Fruit fly (Drosophila melanogaster) whole organism, pupa: ENCODE results near the gene CG14434.

ENCODE experiments used
- CG10348 ChIP-seq: fragments of 200-800 bp; sonication (Bioruptor generic); IDR thresholded peaks from 2 replicates; pipeline ENCODE4 v1.3.6; 2022; ENCODE audit warnings: missing biosample characterization, missing genetic modification characterization
- CG12605 ChIP-seq: fragments of 200-800 bp; sonication (Bioruptor generic); IDR thresholded peaks from 2 replicates; pipeline ENCODE4 v1.3.6; 2022; ENCODE audit warnings: missing biosample characterization, missing genetic modification characterization
- CG13204 ChIP-seq: fragments of 200-800 bp; sonication (Bioruptor generic); optimal IDR thresholded peaks from 2 replicates; lab custom pipeline; 2018; ENCODE audit warnings: missing biosample characterization, mild to moderate bottlenecking, missing genetic modification characterization, moderate library complexity
- CG14655 ChIP-seq: fragments of 200-800 bp; sonication (Bioruptor generic); optimal IDR thresholded peaks from 3 replicates; lab custom pipeline; 2017; ENCODE audit warnings: mild to moderate bottlenecking, missing biosample characterization, missing genetic modification reagents, missing genetic modification characterization
- CG15710 ChIP-seq: fragments of 200-800 bp; sonication (Bioruptor generic); optimal IDR thresholded peaks from 2 replicates; lab custom pipeline; 2018; ENCODE audit warnings: missing biosample characterization, mild to moderate bottlenecking, missing genetic modification characterization, moderate library complexity
- CG17806 ChIP-seq: fragments of 200-800 bp; sonication (Bioruptor generic); optimal IDR thresholded peaks from 2 replicates; lab custom pipeline; 2018; ENCODE audit warnings: missing biosample characterization, mild to moderate bottlenecking, missing genetic modification characterization, moderate library complexity
- CG32121 ChIP-seq: fragments of 200-800 bp; sonication (Bioruptor generic); IDR thresholded peaks from 2 replicates; pipeline ENCODE4 v1.3.6; 2022; ENCODE audit warnings: missing biosample characterization, missing genetic modification characterization
- CG34367 ChIP-seq: fragments of 200-800 bp; sonication (Bioruptor generic); optimal IDR thresholded peaks from 2 replicates; lab custom pipeline; 2018; ENCODE audit warnings: missing biosample characterization, mild to moderate bottlenecking, missing genetic modification characterization
- CG4496 ChIP-seq: fragments of 200-800 bp; sonication (Bioruptor generic); IDR thresholded peaks from 3 replicates; pipeline ENCODE4 v1.3.6; 2022; ENCODE audit warnings: missing biosample characterization, missing genetic modification characterization
- CG8159 ChIP-seq: fragments of 200-800 bp; sonication (Bioruptor generic); optimal IDR thresholded peaks from 3 replicates; lab custom pipeline; 2018; ENCODE audit warnings: missing biosample characterization, mild to moderate bottlenecking, missing genetic modification characterization, moderate library complexity
- CG8301 ChIP-seq: fragments of 200-800 bp; sonication (Bioruptor generic); optimal IDR thresholded peaks from 2 replicates; lab custom pipeline; 2018; ENCODE audit warnings: missing biosample characterization, mild to moderate bottlenecking, missing genetic modification characterization
- CG9948 ChIP-seq: fragments of 200-800 bp; sonication (Bioruptor generic); optimal IDR thresholded peaks from 2 replicates; lab custom pipeline; 2018; ENCODE audit warnings: missing biosample characterization, mild to moderate bottlenecking, missing genetic modification characterization, moderate library complexity
- D1 ChIP-seq: fragments of 200-800 bp; sonication (Bioruptor generic); optimal IDR thresholded peaks from 2 replicates; lab custom pipeline; 2018; ENCODE audit warnings: missing biosample characterization, mild to moderate bottlenecking, missing genetic modification characterization, moderate library complexity
- EcR ChIP-seq: fragments of 200-800 bp; sonication (Bioruptor generic); optimal IDR thresholded peaks from 3 replicates; lab custom pipeline; 2019; ENCODE audit warnings: missing biosample characterization, missing genetic modification characterization, mild to moderate bottlenecking, moderate library complexity, missing genetic modification reagents
- Ets98B ChIP-seq: fragments of 200-800 bp; sonication (Bioruptor generic); IDR thresholded peaks from 2 replicates; pipeline ENCODE4 v1.3.6; 2022; ENCODE audit warnings: missing biosample characterization, missing genetic modification characterization
- Pif1A ChIP-seq: fragments of 200-800 bp; sonication (Bioruptor generic); optimal IDR thresholded peaks from 3 replicates; lab custom pipeline; 2016; ENCODE audit warnings: missing biosample characterization, missing genetic modification characterization
- Pif1B ChIP-seq: fragments of 200-800 bp; sonication (Bioruptor generic); optimal IDR thresholded peaks from 3 replicates; lab custom pipeline; 2016; ENCODE audit warnings: missing biosample characterization, missing genetic modification characterization
- Snoo ChIP-seq: fragments of 200-800 bp; sonication (Bioruptor generic); optimal IDR thresholded peaks from 3 replicates; lab custom pipeline; 2017; ENCODE audit warnings: missing biosample characterization, mild to moderate bottlenecking, missing genetic modification characterization, inconsistent platforms
- fd96Ca ChIP-seq: fragments of 200-800 bp; sonication (Bioruptor generic); IDR thresholded peaks from 3 replicates; pipeline ENCODE4 v1.3.6; 2022; ENCODE audit warnings: missing biosample characterization, missing genetic modification characterization
- gl ChIP-seq: fragments of 200-800 bp; sonication (Bioruptor generic); optimal IDR thresholded peaks from 2 replicates; lab custom pipeline; 2018; ENCODE audit warnings: missing biosample characterization, mild to moderate bottlenecking, missing genetic modification characterization
- rn ChIP-seq: fragments of 200-800 bp; sonication (Bioruptor generic); IDR thresholded peaks from 2 replicates; pipeline ENCODE4 v1.3.6; 2022; ENCODE audit warnings: missing biosample characterization, missing genetic modification characterization

CG14434 gene

DNA sequence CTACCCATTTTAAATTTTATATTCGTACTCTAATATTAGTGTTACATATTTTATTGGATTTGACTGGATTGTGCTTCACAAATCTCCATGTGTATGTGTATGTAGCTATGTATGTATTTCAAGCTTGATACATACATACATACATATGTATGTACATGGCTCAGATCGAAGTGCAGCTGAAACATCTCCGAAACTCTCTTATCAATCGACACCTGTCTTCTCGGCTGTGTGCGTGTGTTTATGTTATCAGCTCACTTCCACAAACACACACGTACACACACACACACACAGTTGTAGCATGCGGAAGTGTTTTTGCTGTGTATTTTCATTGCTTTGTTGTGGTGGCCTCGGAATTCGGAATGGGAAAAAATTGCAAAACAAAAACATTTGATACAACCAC, 7.7 kb downstream of the CG14434 start:
- TF ChIP-seq CG10348: no peak
- no peak for TF ChIP-seq D1 (tag; lab: Kevin White, UChicago)

DNA sequence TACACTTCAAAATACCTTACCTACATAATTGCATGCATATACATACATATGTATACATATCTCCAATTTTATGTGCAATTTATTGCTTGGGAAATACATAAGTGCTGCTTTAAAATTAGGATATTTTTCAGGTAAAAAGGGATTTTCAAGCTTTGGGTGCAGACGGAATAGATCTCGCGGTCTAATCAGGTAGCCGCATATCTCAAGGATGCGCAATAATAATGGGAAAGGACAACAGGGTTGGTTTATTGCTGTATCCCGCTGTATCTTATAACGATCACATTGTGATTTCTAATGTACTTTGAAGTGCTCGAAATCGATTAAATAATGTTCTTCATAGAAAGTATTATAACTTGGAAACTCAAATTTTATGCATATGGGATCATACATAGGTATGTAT, 9.3 kb downstream of the CG14434 start:
- TF ChIP-seq D1 (tag; lab: Kevin White, UChicago) (no peak), CG8301 (no peak), Pif1B (GFP tag; lab: Kevin White, UChicago) (no peak)

DNA sequence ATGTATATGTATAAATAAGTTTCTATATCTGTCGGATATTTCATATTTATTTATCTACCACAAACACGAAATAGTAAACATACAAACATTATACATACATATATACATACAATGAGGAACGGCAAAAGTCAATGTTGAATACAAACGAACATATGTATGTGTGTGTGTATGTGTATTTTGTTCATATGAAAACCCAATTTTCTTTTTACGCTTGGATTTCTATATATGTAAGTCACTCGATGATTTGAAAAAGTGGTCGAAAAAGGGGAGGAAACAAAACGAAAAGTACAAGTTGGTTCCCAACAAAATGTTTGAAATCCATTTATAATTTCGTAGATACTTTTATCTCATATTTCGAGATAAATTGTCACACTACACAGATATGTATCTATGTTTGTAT, 9.7 kb downstream of the CG14434 start:
- TF ChIP-seq Ets98B (GFP tag; lab: Robert Waterston, UW) (no peak), Snoo (no peak), CG14655 (GFP tag; lab: Kevin White, UChicago) (no peak), D1 (tag; lab: Kevin White, UChicago) (no peak), gl (no peak), Pif1A (GFP tag; lab: Kevin White, UChicago) (no peak), EcR (no peak), CG9948 (tag; lab: Kevin White, UChicago) (no peak), CG12605 (GFP tag; lab: Robert Waterston, UW) (no peak), CG8301 (no peak), fd96Ca (GFP tag; lab: Robert Waterston, UW) (no peak), Pif1B (GFP tag; lab: Kevin White, UChicago) (no peak), CG8159 (tag; lab: Kevin White, UChicago) (no peak), CG15710 (tag; lab: Kevin White, UChicago) (no peak), CG10348 (no peak), rn (no peak), CG13204 (GFP tag; lab: Kevin White, UChicago) (no peak), CG17806 (tag; lab: Kevin White, UChicago) (no peak), CG32121 (no peak), CG4496 (GFP tag; lab: Robert Waterston, UW) (no peak)

DNA sequence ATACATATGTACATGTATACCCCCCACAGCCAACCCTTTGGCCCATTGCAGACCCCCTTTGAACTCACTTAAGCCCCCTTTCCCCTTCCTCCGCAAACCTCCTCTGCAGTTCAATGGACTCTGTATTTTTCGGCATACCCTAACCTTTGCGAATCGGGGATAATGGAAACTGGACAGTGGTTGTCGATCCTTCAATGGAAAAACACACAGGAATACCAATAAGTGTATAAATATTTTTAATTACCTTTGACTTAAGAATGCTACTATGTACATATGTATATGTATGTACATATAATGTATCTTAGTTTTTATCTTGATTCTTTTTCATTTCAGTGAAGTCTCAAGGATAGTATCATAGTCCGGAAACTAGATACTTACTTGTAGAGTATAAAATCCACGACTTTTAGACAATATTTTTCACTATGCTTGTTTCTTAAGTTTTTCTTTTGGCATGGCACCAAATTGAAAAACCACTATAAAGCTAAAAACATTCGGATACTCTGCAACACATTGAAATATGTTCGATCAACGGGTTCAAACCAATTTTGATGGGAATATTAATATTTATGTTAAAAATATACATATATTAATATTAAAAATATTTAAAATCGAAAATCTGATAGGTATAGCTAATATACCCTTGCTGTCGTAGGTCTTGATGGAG, 10.5 kb downstream of the CG14434 start:
- peak; percentile 56 for TF ChIP-seq CG14655 (GFP tag; lab: Kevin White, UChicago)
- no peak for TF ChIP-seq Pif1A (GFP tag; lab: Kevin White, UChicago)
- peak; percentile 23 for TF ChIP-seq CG17806 (tag; lab: Kevin White, UChicago)
- peak; percentile 78 for TF ChIP-seq Ets98B (GFP tag; lab: Robert Waterston, UW)
- peak; percentile 64 for TF ChIP-seq EcR
- peak; percentile 15 for TF ChIP-seq CG34367
- no peak for TF ChIP-seq fd96Ca (GFP tag; lab: Robert Waterston, UW)
- TF ChIP-seq gl: no peak
- TF ChIP-seq CG12605 (GFP tag; lab: Robert Waterston, UW): no peak
- TF ChIP-seq CG10348: no peak
- TF ChIP-seq rn: peak; percentile 42; the same call in 1 of the 2 replicates
- peak; percentile 62 for TF ChIP-seq CG8159 (tag; lab: Kevin White, UChicago)
- TF ChIP-seq CG9948 (tag; lab: Kevin White, UChicago): peak; percentile 45
- TF ChIP-seq CG13204 (GFP tag; lab: Kevin White, UChicago): no peak
- peak; percentile 23 for TF ChIP-seq CG15710 (tag; lab: Kevin White, UChicago)
- peak; percentile 75; the same call in 2 of the 3 replicates for TF ChIP-seq CG4496 (GFP tag; lab: Robert Waterston, UW)
- peak; percentile 65; the same call in 1 of the 2 replicates for TF ChIP-seq CG32121
- peak; percentile 19 for TF ChIP-seq D1 (tag; lab: Kevin White, UChicago)
- peak; percentile 48 for TF ChIP-seq CG8301
- TF ChIP-seq Pif1B (GFP tag; lab: Kevin White, UChicago): peak; percentile 42
- TF ChIP-seq Snoo: peak; percentile 51

DNA sequence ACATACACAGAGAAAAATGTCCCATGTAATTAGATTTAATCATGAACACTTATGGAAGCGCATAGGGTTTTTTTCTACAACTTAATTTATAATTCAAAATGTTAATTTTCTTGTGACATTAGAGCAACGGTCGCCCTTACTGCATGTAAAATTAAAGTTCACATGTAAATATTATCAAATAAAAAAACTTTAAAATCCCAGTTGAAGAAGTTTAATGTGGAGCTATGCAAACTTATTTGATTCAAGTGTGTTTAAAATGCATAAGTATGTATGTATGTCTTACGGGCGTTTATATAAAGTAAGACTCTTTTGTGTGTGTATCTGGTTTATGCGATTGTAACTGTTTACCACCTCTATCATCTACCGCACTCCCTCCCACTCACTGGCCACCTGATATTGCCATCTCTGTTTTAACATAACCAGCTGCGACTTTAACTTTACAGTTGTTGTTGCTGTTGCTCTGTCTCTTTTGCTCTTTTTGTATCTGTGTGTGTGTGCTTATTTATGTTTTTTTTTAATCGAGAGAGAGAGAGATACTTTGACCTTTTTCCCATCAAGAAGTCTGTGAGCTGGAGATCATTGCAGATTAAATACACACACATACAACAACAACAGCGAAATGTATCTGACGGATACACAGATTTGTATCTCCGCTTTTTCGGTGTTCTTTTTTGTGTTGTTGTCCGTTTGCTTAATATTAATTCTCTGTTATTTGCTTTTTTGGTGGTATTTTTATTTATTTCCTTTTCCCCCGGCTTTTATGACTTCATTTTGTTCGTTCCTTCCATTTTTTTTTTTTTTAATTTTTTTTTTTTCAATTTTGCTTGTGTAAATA, 11.4 kb downstream of the CG14434 start:
- TF ChIP-seq Snoo: peak; percentile 88
- TF ChIP-seq CG34367: peak; percentile 68
- TF ChIP-seq fd96Ca (GFP tag; lab: Robert Waterston, UW): no peak
- TF ChIP-seq gl: peak; percentile 49
- peak; percentile 87 for TF ChIP-seq CG9948 (tag; lab: Kevin White, UChicago)
- TF ChIP-seq rn: 0 out of 2 replicates have a peak, but pooled peaks have one; percentile 17
- TF ChIP-seq Pif1A (GFP tag; lab: Kevin White, UChicago): peak; percentile 91
- peak; percentile 69 for TF ChIP-seq D1 (tag; lab: Kevin White, UChicago)
- TF ChIP-seq CG14655 (GFP tag; lab: Kevin White, UChicago): peak; percentile 86
- no peak for TF ChIP-seq CG12605 (GFP tag; lab: Robert Waterston, UW)
- TF ChIP-seq Pif1B (GFP tag; lab: Kevin White, UChicago): peak; percentile 90
- TF ChIP-seq CG17806 (tag; lab: Kevin White, UChicago): peak; percentile 73
- peak; percentile 54 for TF ChIP-seq EcR
- peak; percentile 87 for TF ChIP-seq CG15710 (tag; lab: Kevin White, UChicago)
- peak; percentile 79 for TF ChIP-seq CG32121
- no peak for TF ChIP-seq CG10348
- TF ChIP-seq CG4496 (GFP tag; lab: Robert Waterston, UW): no peak; the same call in 1 of the 3 replicates
- TF ChIP-seq CG13204 (GFP tag; lab: Kevin White, UChicago): peak; percentile 30
- TF ChIP-seq Ets98B (GFP tag; lab: Robert Waterston, UW): peak; percentile 44; the same call in 1 of the 2 replicates
- TF ChIP-seq CG8159 (tag; lab: Kevin White, UChicago): peak; percentile 83
- peak; percentile 78 for TF ChIP-seq CG8301
